ENCODE assay signal across 4 worm cellular contexts in genomic region chrV:1423338-1423737, ce11.
A peak's percentile ranks its signal among the peaks of the same experiment; 100 is the strongest.
TF ChIP-seq lines count a peak whose summit lies in the region.

No protein-coding gene starts in this region.

TF ChIP-seq in whole organism, early embryonic, 17 proteins besides CTCF, POLR2A, EP300 and RAD21:
- TF ChIP-seq ama-1 (optimal IDR thresholded peaks at IDR 0.05; lab: Kevin White, UChicago) (no peak), ceh-36 (tag; optimal IDR thresholded peaks at IDR 0.05; lab: Kevin White, UChicago) (peak; percentile 96)

TF ChIP-seq in whole organism, late embryonic, 69 proteins besides CTCF, POLR2A, EP300 and RAD21:
- TF ChIP-seq hlh-15 (tag; optimal IDR thresholded peaks at IDR 0.05; lab: Kevin White, UChicago) (no peak), dve-1 (tag; optimal IDR thresholded peaks at IDR 0.05; lab: Kevin White, UChicago) (peak; percentile 79)

TF ChIP-seq in whole organism, midembryonic, 9 proteins besides CTCF, POLR2A, EP300 and RAD21:
- no peak for TF ChIP-seq klf-2 (GFP tag; conservative IDR thresholded peaks at IDR 0.05; lab: Robert Waterston, UW)
- TF ChIP-seq tab-1 (GFP tag; IDR thresholded peaks at IDR 0.05; lab: Robert Waterston, UW) = no peak
- peak; percentile 65; the same call in 1 of the 2 replicates for TF ChIP-seq ztf-29 (GFP tag; IDR thresholded peaks at IDR 0.05; lab: Robert Waterston, UW)

TF ChIP-seq in whole organism, mixed stage, embryonic, 35 proteins besides CTCF, POLR2A, EP300 and RAD21:
- peak; percentile 44 for TF ChIP-seq sptf-1 (tag; optimal IDR thresholded peaks at IDR 0.05; lab: Kevin White, UChicago)
- TF ChIP-seq unc-39 (tag; optimal IDR thresholded peaks at IDR 0.05; lab: Kevin White, UChicago) = no peak
- TF ChIP-seq ham-2 (GFP tag; optimal IDR thresholded peaks at IDR 0.05; lab: Kevin White, UChicago) = peak; percentile 9
